Fruit fly (Drosophila melanogaster): Measurements from ENCODE around the gene Tep4.
A peak's percentile ranks its signal among the peaks of the same experiment; 100 is the strongest.

The Tep4 gene

DNA sequence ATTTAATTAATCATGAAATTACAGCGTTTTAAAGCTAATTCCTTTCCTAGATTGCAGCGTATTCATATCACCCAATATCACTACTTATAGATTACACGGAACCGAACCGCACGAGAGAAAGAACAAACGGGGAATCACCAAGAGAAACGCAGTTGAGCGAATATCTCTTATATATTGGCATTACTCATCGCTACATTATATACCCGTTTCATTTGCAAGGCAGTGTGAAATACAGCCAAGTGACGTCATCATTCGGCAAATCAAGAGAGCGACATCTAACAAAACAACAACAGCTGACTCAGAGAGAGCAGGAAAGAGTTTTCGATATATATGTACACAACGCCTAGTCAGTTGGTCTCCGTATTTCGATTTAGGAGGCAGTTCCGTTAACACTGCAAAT is at the start of gene Tep4:
Tep4 (plus strand) TSS at position 350 of the 400 bp plus-strand sequence.
- no peak for TF ChIP-seq noc (tag; optimal IDR thresholded peaks at IDR 0.05)

dm6 chr2L:19506323-19506722 is 42.0 kb upstream of the Tep4 start:
- no peak for TF ChIP-seq noc (tag; optimal IDR thresholded peaks at IDR 0.05)

- TF ChIP-seq noc (tag; optimal IDR thresholded peaks at IDR 0.05) = no peak
These were observed 39.9 kb upstream of the Tep4 start, which contains the start of gene cyst for dm6 chr2L:19508361-19508918. cyst (minus strand) TSS chr2L:19508764.

DNA sequence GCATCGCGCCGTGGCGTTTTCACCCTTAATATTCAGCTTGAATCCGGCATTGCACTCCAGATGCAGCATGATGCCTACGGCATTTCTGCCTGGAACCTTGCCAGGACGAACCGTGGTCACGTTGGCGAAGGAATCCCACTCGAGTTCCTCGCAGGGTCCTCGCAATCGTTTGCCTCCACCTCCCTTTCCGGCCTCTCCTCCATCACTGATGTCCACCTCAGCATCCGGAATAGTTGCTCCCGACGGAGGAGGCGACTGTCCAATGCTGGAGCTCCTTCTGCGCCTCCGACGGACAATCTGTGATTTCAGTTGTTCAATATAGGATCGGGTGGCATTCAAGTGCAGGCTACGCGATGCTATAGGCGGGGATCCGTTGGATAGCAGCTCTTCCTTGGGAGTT is 36.1 kb upstream of the Tep4 start:
- no peak for TF ChIP-seq noc (tag; optimal IDR thresholded peaks at IDR 0.05)

- no peak for TF ChIP-seq noc (tag; optimal IDR thresholded peaks at IDR 0.05)
These were observed 32.2 kb upstream of the Tep4 start for dm6 chr2L:19516062-19516461.

- no peak for TF ChIP-seq noc (tag; optimal IDR thresholded peaks at IDR 0.05)
These were observed 31.0 kb upstream of the Tep4 start, which contains the start of gene Hasp for dm6 chr2L:19517154-19517814. Hasp (minus strand) TSS chr2L:19517204.

DNA sequence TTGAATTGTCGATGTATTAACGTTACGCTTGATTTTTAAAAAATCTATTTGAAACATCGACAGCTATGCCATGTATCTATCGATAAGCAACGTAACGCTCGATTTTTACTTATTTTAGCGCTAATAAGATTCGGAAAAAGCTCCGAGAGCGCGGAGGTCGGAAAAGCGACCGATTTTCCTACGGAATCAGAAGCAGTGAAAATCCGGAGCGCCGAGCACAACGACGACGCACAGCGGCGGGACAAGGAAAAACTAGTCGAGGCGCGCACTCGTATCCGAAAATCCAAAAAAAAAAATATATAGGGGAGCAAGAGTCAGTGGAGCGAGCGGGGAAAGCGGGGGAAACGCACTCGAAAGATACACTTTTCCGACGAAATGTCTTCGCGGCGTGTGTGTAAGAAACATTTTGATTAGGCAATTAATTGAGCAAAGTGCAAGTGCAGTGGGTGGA is 29.6 kb upstream of the Tep4 start, which contains the start of gene CG10132:
CG10132 (plus strand) TSS at position 189 of the 451 bp plus-strand sequence.
- TF ChIP-seq noc (tag; optimal IDR thresholded peaks at IDR 0.05) = no peak

dm6 chr2L:19519611-19520010 is 28.7 kb upstream of the Tep4 start:
- TF ChIP-seq noc (tag; optimal IDR thresholded peaks at IDR 0.05) = no peak

DNA sequence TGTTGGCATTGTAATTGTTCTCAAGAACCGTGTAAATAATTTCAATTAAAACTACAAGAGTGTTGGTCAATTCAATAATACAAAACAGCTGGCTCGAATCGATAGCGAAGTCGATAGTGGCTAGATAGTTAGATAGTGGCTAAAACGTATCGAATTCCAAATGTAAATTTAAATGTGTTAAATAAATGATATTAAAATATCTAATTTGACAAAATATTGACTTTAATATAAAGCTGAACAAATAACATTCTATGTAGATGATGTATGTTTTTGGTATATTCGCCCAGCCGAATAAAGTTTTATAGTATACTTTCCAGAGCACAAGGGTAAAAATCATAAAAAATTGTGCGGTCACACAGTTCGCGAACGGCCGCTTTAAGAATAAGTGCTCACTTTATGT is 22.0 kb upstream of the Tep4 start, which contains the start of the genes Dpm1 and CG10137:
Dpm1 (minus strand) TSS at position 53 of the 400 bp plus-strand sequence.
CG10137 (plus strand) TSS at position 371 of the 400 bp plus-strand sequence.
- no peak for TF ChIP-seq noc (tag; optimal IDR thresholded peaks at IDR 0.05)

DNA sequence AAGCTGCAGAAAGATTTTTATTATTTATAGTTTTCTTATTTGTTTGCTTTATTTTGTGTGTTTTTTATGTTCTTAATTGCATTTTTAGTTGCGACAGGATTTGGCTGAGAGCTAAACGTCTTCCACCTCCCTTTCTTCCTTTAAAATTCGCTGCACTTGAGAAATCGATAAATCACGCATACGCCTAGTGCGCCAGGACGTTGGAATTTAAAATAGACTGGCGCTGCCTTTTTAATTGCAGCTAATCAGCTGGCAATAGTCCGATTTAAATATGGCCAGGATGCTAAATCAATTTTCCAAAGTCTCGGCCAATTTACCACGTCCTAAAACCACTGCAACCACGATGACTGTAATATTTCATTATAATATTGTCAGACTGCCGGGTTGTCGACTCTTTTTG is 21.5 kb upstream of the Tep4 start:
- no peak for TF ChIP-seq noc (tag; optimal IDR thresholded peaks at IDR 0.05)

- peak; percentile 100 for TF ChIP-seq noc (tag; optimal IDR thresholded peaks at IDR 0.05)
These were observed 20.0 kb upstream of the Tep4 start for dm6 chr2L:19528308-19528707.

DNA sequence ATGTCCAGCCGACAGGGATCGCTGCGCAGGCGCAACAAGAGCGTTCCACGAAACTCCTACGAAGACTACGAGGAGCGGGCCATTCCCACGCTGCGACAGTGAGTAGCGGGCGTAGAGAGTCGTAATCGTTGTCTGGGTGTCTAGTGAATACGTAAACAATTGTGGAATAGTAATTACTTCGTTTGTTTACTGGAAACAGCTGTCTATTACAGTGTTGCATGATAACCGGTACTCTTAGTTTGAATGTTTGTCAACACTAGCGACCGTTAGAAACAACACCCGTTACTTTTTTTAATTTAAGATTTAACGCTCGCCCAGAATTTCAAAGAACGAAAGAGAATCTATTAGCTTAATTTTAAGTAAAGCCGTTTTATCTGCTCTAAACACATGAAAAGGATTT is 18.2 kb upstream of the Tep4 start, which contains the start of gene CG10165:
CG10165 (minus strand) TSS at position 214 of the 400 bp plus-strand sequence.
- TF ChIP-seq noc (tag; optimal IDR thresholded peaks at IDR 0.05) = no peak

dm6 chr2L:19533247-19533646 is 15.1 kb upstream of the Tep4 start, which contains the start of gene CG33116:
CG33116 (plus strand) TSS chr2L:19533479.
- TF ChIP-seq noc (tag; optimal IDR thresholded peaks at IDR 0.05) = peak; percentile 74

- TF ChIP-seq noc (tag; optimal IDR thresholded peaks at IDR 0.05) = no peak
These were observed 13.1 kb upstream of the Tep4 start, which contains the start of gene CG31697 for dm6 chr2L:19535234-19535633. CG31697 (plus strand) TSS chr2L:19535448.

dm6 chr2L:19537779-19538456 is 10.4 kb upstream of the Tep4 start, which contains the start of gene CG13082:
CG13082 (plus strand) TSS chr2L:19538425.
- peak; percentile 68 for TF ChIP-seq noc (tag; optimal IDR thresholded peaks at IDR 0.05)

- TF ChIP-seq noc (tag; optimal IDR thresholded peaks at IDR 0.05) = no peak
These were observed 8.0 kb upstream of the Tep4 start, which contains the start of gene CG13081 for dm6 chr2L:19540307-19540706. CG13081 (plus strand) TSS chr2L:19540607.

Data from whole organism, larva.